Fruit fly (Drosophila melanogaster): ENCODE results near the gene CG6083.
A peak's percentile ranks its signal among the peaks of the same experiment; 100 is the strongest.

dm6 chr3L:11631092-11631491, 5.2 kb upstream of the CG6083 start, which contains the start of gene CG32091:
- TF ChIP-seq toe (GFP tag; optimal IDR thresholded peaks at IDR 0.05) (no peak), CG7045 (GFP tag; optimal IDR thresholded peaks at IDR 0.05) (no peak), kay (GFP tag; ENCODE audit: borderline replicate concordance) (peak; percentile 18), Crg-1 (GFP tag; optimal IDR thresholded peaks at IDR 0.05) (no peak)

Data from whole organism, adult.